Worm (Caenorhabditis elegans) whole organism, L2 larva: ENCODE results near the gene H23L24.4.

ENCODE experiments used
- F13H6.1 ChIP-seq: sonication (generic microtip); optimal IDR thresholded peaks from 2 replicates; lab custom pipeline; 2016; ENCODE audit warnings: missing genetic modification characterization, missing compliant biosample characterization
- ZK546.5 ChIP-seq: sonication (generic microtip); optimal IDR thresholded peaks from 2 replicates; lab custom pipeline; 2017; ENCODE audit warnings: missing biosample characterization, missing genetic modification characterization
- ceh-82 ChIP-seq: fragments of 150-350 bp; optimal IDR thresholded peaks from 2 replicates; lab custom pipeline; 2014; ENCODE audit warnings: missing biosample characterization, missing genetic modification characterization
- dmd-4 ChIP-seq: sonication (generic microtip); optimal IDR thresholded peaks from 2 replicates; lab custom pipeline; 2017; ENCODE audit warnings: missing biosample characterization, missing genetic modification characterization
- fos-1 ChIP-seq: fragments of 150-350 bp; optimal IDR thresholded peaks from 2 replicates; lab custom pipeline; 2014; ENCODE audit warnings: missing biosample characterization, missing genetic modification characterization
- lin-13 ChIP-seq: fragments of 150-350 bp; optimal IDR thresholded peaks from 2 replicates; lab custom pipeline; 2014; ENCODE audit warnings: missing biosample characterization, missing genetic modification reagents, missing genetic modification characterization
- mbf-1 ChIP-seq: sonication (generic microtip); optimal IDR thresholded peaks from 2 replicates; lab custom pipeline; 2017; ENCODE audit warnings: missing biosample characterization, missing genetic modification characterization
- mdl-1 ChIP-seq, 2 experiments: fragments of 150-350 bp in 1 of 2; sonication (generic microtip) in 1 of 2; optimal IDR thresholded peaks; 2 replicates each; lab custom pipeline; 2017; ENCODE audit warnings: missing biosample characterization in 2 of 2, missing genetic modification characterization in 2 of 2
- sma-3 ChIP-seq: sonication (generic microtip); optimal IDR thresholded peaks from 2 replicates; lab custom pipeline; 2016; ENCODE audit warnings: missing genetic modification reagents, missing genetic modification characterization, missing compliant biosample characterization
- unc-39 ChIP-seq: fragments of 150-350 bp; optimal IDR thresholded peaks from 2 replicates; lab custom pipeline; 2014; ENCODE audit warnings: missing biosample characterization, missing genetic modification characterization
- unc-55 ChIP-seq: fragments of 150-350 bp; sonication (generic microtip); optimal IDR thresholded peaks from 3 replicates; lab custom pipeline; 2014; ENCODE audit warnings: missing biosample characterization, missing genetic modification reagents, missing genetic modification characterization

- TF ChIP-seq unc-55 (GFP tag; lab: Kevin White, UChicago), result no peak
- TF ChIP-seq ZK546.5 (tag; lab: Kevin White, UChicago), result no peak
- no peak for TF ChIP-seq mbf-1
- TF ChIP-seq sma-3 (GFP tag; lab: Kevin White, UChicago), result no peak
- TF ChIP-seq ceh-82 (tag; lab: Kevin White, UChicago), result no peak
- no peak for TF ChIP-seq fos-1
- TF ChIP-seq mdl-1 (tag; optimal IDR thresholded peaks at IDR 0.05; lab: Kevin White, UChicago), result no peak
- TF ChIP-seq lin-13 (GFP tag; lab: Kevin White, UChicago), result no peak
- TF ChIP-seq unc-39 (tag; lab: Kevin White, UChicago), result no peak
- no peak for TF ChIP-seq F13H6.1 (tag; lab: Kevin White, UChicago)
- no peak for TF ChIP-seq dmd-4
Observed at ce11 chrIV:8697436-8697835, 8.0 kb downstream of the H23L24.4 start, which contains the start of gene ttll-11.
